Worm (Caenorhabditis elegans): ENCODE results near the gene Y57G11C.36.
A peak's percentile ranks its signal among the peaks of the same experiment; 100 is the strongest.
"Not testable (repeated sequence)": the region's sequence is repeated elsewhere in the genome, so short reads cannot be mapped to it uniquely, and the experiment has no call there.

The Y57G11C.36 gene

DNA sequence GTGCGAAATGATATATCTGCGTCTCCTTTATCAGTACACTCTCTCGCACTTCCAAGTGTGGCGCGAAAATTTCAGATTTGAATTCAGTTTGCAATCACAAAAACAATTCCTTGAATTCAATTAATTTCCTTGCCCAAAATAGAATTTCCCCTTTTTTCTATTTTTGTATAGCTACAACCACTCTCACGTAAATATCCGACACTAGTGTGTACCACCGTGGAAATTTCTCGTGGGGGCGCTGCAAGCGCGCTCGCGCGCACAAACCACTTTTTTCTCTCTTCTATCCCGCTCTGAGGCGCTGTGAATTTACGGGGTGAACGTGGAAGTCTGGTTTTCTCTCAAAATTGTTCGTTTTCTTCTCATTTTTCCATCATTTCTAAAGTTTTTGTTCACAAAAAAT, 8.0 kb upstream of the Y57G11C.36 start, which contains the start of gene Y57G11C.8:
TSS of gene Y57G11C.8 (plus strand) at position 301 of the 400 bp plus-strand sequence.
- TF ChIP-seq tag-97 (GFP tag; IDR thresholded peaks at IDR 0.05) = no peak
- TF ChIP-seq pqm-1 (tag; optimal IDR thresholded peaks at IDR 0.05) = no peak
- no peak for TF ChIP-seq zip-2 (tag; optimal IDR thresholded peaks at IDR 0.05)
- TF ChIP-seq dmd-6 (GFP tag; IDR thresholded peaks at IDR 0.05) = no peak
- no peak for TF ChIP-seq F44E2.7 (GFP tag; IDR thresholded peaks at IDR 0.05)
- no peak for TF ChIP-seq hmg-1.1 (GFP tag; IDR thresholded peaks at IDR 0.05)
- no peak for TF ChIP-seq snpc-4 (tag; optimal IDR thresholded peaks at IDR 0.05)
- no peak for TF ChIP-seq daf-8 (GFP tag; IDR thresholded peaks at IDR 0.05)
- TF ChIP-seq ceh-32 (tag; optimal IDR thresholded peaks at IDR 0.05; ENCODE audit: poor library complexity) = no peak
- no peak for TF ChIP-seq nhr-77 (tag; optimal IDR thresholded peaks at IDR 0.05)
- TF ChIP-seq Y5F2A.4 (GFP tag; optimal IDR thresholded peaks at IDR 0.05) = no peak
- no peak for TF ChIP-seq Y105C5A.15 (GFP tag; IDR thresholded peaks at IDR 0.05)
- TF ChIP-seq spr-1 (tag; optimal IDR thresholded peaks at IDR 0.05) = no peak
- TF ChIP-seq mdt-29 (GFP tag; IDR thresholded peaks at IDR 0.05) = no peak

DNA sequence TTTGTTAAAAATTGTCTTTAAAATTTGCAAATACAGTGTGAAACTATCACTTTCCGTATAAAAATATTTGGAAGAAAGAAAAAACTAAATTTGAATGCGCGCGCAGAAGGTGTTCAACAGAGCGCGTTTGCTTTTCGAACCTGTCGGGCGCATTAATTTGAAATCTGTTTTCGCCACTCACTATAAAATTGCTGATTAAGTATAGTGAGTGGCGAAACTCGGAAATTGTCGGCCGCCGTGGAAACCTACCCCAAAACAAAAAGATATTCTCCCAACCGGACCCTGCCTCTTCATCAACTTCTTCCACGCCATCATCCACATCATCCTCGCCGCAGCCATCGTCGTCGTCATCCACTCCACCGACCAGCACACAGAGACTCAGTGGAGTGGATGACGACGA, 7.0 kb upstream of the Y57G11C.36 start:
- TF ChIP-seq F49E8.2 (tag; optimal IDR thresholded peaks at IDR 0.05; ENCODE audit: borderline replicate concordance) = peak; percentile 66

DNA sequence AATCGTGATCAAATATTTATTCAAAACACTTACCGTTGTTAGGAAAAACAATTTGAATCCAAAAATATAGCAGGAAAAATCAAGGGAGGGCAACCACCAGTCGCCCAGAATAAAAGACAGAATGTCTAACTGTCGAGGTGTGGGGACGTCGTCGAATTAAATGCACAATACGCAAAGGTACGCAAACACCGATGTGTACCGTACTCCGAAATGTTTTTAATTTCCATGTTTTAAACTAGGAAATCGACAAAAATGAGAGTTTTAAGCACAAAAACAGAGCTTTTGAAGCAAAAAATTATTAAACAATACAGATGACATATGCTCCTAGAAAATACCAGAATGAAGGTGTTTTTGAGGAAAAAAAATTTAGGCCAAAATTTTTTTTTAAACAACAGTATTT, 873 bp upstream of the Y57G11C.36 start, which contains the start of gene Y57G11C.51:
TSS of gene Y57G11C.51 (minus strand) at position 101 of the 400 bp plus-strand sequence.
- TF ChIP-seq D1046.2 (GFP tag; IDR thresholded peaks at IDR 0.05); ZK337.2 (GFP tag; IDR thresholded peaks at IDR 0.05); fos-1 (tag; optimal IDR thresholded peaks at IDR 0.05): not testable (repeated sequence)

DNA sequence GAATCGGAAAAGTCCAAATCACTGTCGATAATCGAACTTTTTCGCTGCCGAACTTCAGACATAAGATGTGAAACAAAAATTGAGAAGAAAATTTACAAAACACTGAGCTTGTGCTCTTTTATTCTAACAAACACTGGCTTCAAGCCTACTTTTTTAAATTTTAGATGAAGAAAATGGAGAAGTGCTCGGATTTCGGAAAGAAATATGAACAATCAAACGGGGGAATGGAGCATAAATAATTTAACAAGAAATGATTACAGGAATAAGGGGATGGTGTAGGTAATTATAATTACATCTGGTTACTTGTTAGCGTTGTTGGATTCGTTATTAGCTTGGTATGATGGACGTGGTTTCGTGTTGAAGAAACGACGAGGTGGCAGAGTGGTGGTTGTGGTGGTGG, 2.3 kb downstream of the Y57G11C.36 start, which contains the start of gene degl-1:
TSS of gene degl-1 (minus strand) at position 101 of the 400 bp plus-strand sequence.
- TF ChIP-seq nhr-41 (GFP tag; IDR thresholded peaks at IDR 0.05) (no peak), hif-1 (tag; optimal IDR thresholded peaks at IDR 0.05) (no peak), lir-3 (tag; optimal IDR thresholded peaks at IDR 0.05) (no peak), vab-7 (GFP tag; IDR thresholded peaks at IDR 0.05) (no peak), nhr-11 (tag; optimal IDR thresholded peaks at IDR 0.05) (no peak), tag-97 (GFP tag; IDR thresholded peaks at IDR 0.05) (no peak), unc-39 (tag; optimal IDR thresholded peaks at IDR 0.05) (no peak), mes-2 (tag; optimal IDR thresholded peaks at IDR 0.05; ENCODE audit: poor library complexity, severe bottlenecking) (no peak), zfp-3 (GFP tag; conservative IDR thresholded peaks at IDR 0.05) (no peak), T26A8.4 (GFP tag; IDR thresholded peaks at IDR 0.05) (no peak), Y5F2A.4 (GFP tag; optimal IDR thresholded peaks at IDR 0.05) (no peak), lsy-2 (tag; optimal IDR thresholded peaks at IDR 0.05) (no peak), nhr-42 (GFP tag; IDR thresholded peaks at IDR 0.05) (no peak), zfp-2 (tag; optimal IDR thresholded peaks at IDR 0.05) (no peak), nhr-237 (tag; optimal IDR thresholded peaks at IDR 0.05) (no peak), jun-1 (tag; optimal IDR thresholded peaks at IDR 0.05) (no peak), nhr-102 (tag; optimal IDR thresholded peaks at IDR 0.05) (no peak), mxl-3 (GFP tag; optimal IDR thresholded peaks at IDR 0.05) (no peak)

DNA sequence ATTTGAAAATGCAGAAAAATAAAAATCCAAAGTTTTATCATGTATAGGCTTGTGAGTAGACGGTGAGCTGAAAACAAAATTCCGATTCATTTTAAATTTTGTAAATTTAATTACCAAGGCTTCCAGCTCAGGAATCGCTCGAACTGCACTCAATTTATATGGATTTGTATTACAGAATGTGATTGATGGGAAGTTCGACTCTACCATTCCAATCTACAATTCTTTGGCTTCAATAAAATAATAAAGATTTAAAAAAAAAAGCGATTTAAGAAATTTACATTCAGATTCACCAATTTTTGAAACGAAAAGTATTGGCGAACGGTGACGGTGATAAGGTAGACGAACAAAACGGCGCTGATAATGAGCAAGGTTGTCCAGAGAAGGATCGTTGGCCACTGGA, 2.9 kb downstream of the Y57G11C.36 start:
- peak; percentile 33; the same call in 1 of the 2 replicates for TF ChIP-seq lin-38 (GFP tag; IDR thresholded peaks at IDR 0.05)
- TF ChIP-seq fkh-10 (GFP tag; optimal IDR thresholded peaks at IDR 0.05) = no peak
